Fruit fly (Drosophila melanogaster): ENCODE results near the gene Srg3.

The Srg3 gene

DNA sequence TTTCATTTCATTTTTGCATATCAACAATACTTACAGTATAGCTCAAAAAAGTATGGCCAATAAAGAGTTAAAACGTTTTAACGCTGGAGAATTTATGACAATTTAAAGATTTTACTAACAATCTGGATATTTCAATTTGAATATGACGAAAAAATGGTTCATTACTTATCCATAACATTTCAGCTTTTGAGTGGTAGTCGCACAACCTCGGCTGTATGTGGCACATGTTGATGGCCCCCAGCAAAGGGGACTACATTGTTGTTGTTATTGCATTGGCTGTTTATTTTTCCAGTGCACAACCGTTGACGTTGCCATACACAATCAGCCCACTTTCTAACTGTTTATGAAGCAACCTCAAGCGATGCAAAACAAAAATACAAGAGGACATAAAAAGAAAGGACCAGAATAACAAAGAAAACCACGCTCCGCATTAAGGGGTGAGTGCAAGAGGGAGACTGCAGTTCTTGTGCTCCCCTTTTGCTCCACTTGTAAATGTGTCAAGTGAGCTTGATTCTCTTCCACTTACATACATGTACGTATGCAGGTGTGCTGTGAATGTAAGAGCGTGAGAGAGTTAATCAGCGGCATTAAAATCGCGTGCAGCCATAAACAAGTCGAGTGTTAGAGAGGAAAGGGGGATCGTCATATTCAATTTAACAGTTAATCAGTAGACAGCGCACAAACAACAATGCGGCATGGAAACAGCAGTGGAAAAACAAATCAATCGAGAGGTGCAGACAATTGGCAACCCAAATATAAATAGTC lies 22.8 kb upstream of the Srg3 start (continued):
- TF ChIP-seq CG4318 (GFP tag; optimal IDR thresholded peaks at IDR 0.05) (peak; percentile 88), Eip75B (GFP tag; optimal IDR thresholded peaks at IDR 0.05) (peak; percentile 99), dsx (GFP tag; optimal IDR thresholded peaks at IDR 0.05; ENCODE audit: poor library complexity, severe bottlenecking) (peak; percentile 100), Hr39 (GFP tag; optimal IDR thresholded peaks at IDR 0.05) (peak; percentile 96), CG1621 (tag; optimal IDR thresholded peaks at IDR 0.05) (peak; percentile 95), CG6808 (GFP tag; optimal IDR thresholded peaks at IDR 0.05) (peak; percentile 93), CG3919 (GFP tag; optimal IDR thresholded peaks at IDR 0.05) (peak; percentile 96), OdsH (GFP tag; optimal IDR thresholded peaks at IDR 0.05) (peak; percentile 95), CG31627 (GFP tag; optimal IDR thresholded peaks at IDR 0.05) (peak; percentile 97), CG6163 (GFP tag; IDR thresholded peaks at IDR 0.05) (peak; percentile 97), CG7368 (GFP tag; optimal IDR thresholded peaks at IDR 0.05) (peak; percentile 96), Eip93F (GFP tag; optimal IDR thresholded peaks at IDR 0.05) (peak; percentile 88), CG3032 (tag; optimal IDR thresholded peaks at IDR 0.05) (peak; percentile 94), topi (GFP tag; optimal IDR thresholded peaks at IDR 0.05) (peak; percentile 98), CG8319 (GFP tag; optimal IDR thresholded peaks at IDR 0.05) (peak; percentile 97), Met (GFP tag; optimal IDR thresholded peaks at IDR 0.05) (peak; percentile 98), net (GFP tag; optimal IDR thresholded peaks at IDR 0.05) (peak; percentile 97), Hr38 (GFP tag; optimal IDR thresholded peaks at IDR 0.05) (no peak), CG11902 (GFP tag; optimal IDR thresholded peaks at IDR 0.05) (peak; percentile 95), ss (GFP tag; optimal IDR thresholded peaks at IDR 0.05) (peak; percentile 93 to 96), salr (GFP tag; optimal IDR thresholded peaks at IDR 0.05) (peak; percentile 91)

DNA sequence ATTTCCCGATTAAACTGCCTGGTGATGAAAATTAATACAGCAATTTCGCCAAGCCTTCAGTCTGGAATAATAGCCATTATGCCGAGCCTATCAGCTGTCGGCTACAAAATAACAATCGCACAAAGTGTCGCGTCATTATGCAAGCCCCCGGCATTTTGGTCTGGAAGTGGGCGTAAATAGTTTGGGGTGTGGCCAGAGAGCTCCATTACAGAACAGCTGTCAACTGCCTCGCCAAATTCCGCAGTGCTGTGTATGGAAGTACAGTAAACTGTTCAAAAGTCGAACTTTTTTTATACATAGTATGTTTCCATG lies 22.3 kb upstream of the Srg3 start:
- no peak for TF ChIP-seq Sox14 (GFP tag; optimal IDR thresholded peaks at IDR 0.05)
- no peak for TF ChIP-seq CG34406 (GFP tag; optimal IDR thresholded peaks at IDR 0.05)
- no peak for TF ChIP-seq CG16779 (tag; optimal IDR thresholded peaks at IDR 0.05)
- TF ChIP-seq Eip78C (GFP tag), result no peak

- TF ChIP-seq CG10631 (GFP tag; optimal IDR thresholded peaks at IDR 0.05) (no peak), CG11902 (GFP tag; optimal IDR thresholded peaks at IDR 0.05) (no peak), CG11294 (GFP tag; IDR thresholded peaks at IDR 0.05) (no peak), CG11762 (GFP tag; optimal IDR thresholded peaks at IDR 0.05; ENCODE audit: insufficient read depth) (no peak), ss (GFP tag; optimal IDR thresholded peaks at IDR 0.05) (peak in 1 of 2 experiments; percentile 52)
Measured at dm6 chr3L:9421621-9422020, 21.4 kb upstream of the Srg3 start.

- TF ChIP-seq CG6276 (GFP tag; optimal IDR thresholded peaks at IDR 0.05) (no peak), Eip78C (GFP tag) (peak; percentile 8), topi (GFP tag; optimal IDR thresholded peaks at IDR 0.05) (no peak), OdsH (GFP tag; optimal IDR thresholded peaks at IDR 0.05) (no peak), CG1621 (tag; optimal IDR thresholded peaks at IDR 0.05) (no peak)
Measured at dm6 chr3L:9422135-9422534, 20.9 kb upstream of the Srg3 start.

- TF ChIP-seq Gug (GFP tag; IDR thresholded peaks at IDR 0.05) (peak; percentile 98), CG9139 (GFP tag; optimal IDR thresholded peaks at IDR 0.05) (peak; percentile 92), Eip78C (GFP tag) (peak; percentile 100), CG10669 (GFP tag; optimal IDR thresholded peaks at IDR 0.05) (peak; percentile 98), eg (GFP tag; IDR thresholded peaks at IDR 0.05) (peak; percentile 98), Ets21C (GFP tag; optimal IDR thresholded peaks at IDR 0.05) (peak; percentile 97), vri (GFP tag; optimal IDR thresholded peaks at IDR 0.05) (peak; percentile 98), CG10631 (GFP tag; optimal IDR thresholded peaks at IDR 0.05) (peak; percentile 99), CG16779 (tag; optimal IDR thresholded peaks at IDR 0.05) (peak; percentile 98), CG11294 (GFP tag; IDR thresholded peaks at IDR 0.05) (peak; percentile 97), Hr4 (GFP tag; optimal IDR thresholded peaks at IDR 0.05) (peak; percentile 99), svp (GFP tag) (peak; percentile 100), CG3919 (GFP tag; optimal IDR thresholded peaks at IDR 0.05) (peak; percentile 99), Hr38 (GFP tag; optimal IDR thresholded peaks at IDR 0.05) (peak; percentile 21), achi (GFP tag; optimal IDR thresholded peaks at IDR 0.05) (peak; percentile 98), OdsH (GFP tag; optimal IDR thresholded peaks at IDR 0.05) (peak; percentile 99), CG11902 (GFP tag; optimal IDR thresholded peaks at IDR 0.05) (peak; percentile 98), CG8119 (GFP tag; IDR thresholded peaks at IDR 0.05) (peak; percentile 99), CG3032 (tag; optimal IDR thresholded peaks at IDR 0.05) (peak; percentile 97), CG34406 (GFP tag; optimal IDR thresholded peaks at IDR 0.05) (peak; percentile 100), CG6276 (GFP tag; optimal IDR thresholded peaks at IDR 0.05) (peak; percentile 98), CG32006 (GFP tag; optimal IDR thresholded peaks at IDR 0.05) (peak; percentile 99)
Measured at dm6 chr3L:9422636-9423419, 20.2 kb upstream of the Srg3 start, which contains the start of gene aay. Gene aay, plus strand, starts transcription at chr3L:9423253.

All from whole organism, prepupa.